Worm (Caenorhabditis elegans) whole organism, young adult: ENCODE results near the gene C08E3.13.

ENCODE experiments used
- B0035.1 ChIP-seq: sonication (generic microtip); optimal IDR thresholded peaks from 2 replicates; lab custom pipeline; 2016; ENCODE audit warnings: missing genetic modification characterization, mild to moderate bottlenecking, missing compliant biosample characterization, missing genotype, missing genetic modification reagents
- B0336.3 ChIP-seq: fragments of 200-800 bp; sonication (Bioruptor generic); IDR thresholded peaks from 2 replicates; pipeline ENCODE4 v1.3.6; 2022; ENCODE audit warnings: missing genetic modification characterization, missing compliant biosample characterization
- F52B5.7 ChIP-seq: sonication (generic microtip); optimal IDR thresholded peaks from 2 replicates; lab custom pipeline; 2016; ENCODE audit warnings: mild to moderate bottlenecking, missing genetic modification characterization, missing compliant biosample characterization
- akir-1 ChIP-seq: fragments of 200-800 bp; sonication (Bioruptor generic); optimal IDR thresholded peaks from 2 replicates; lab custom pipeline; 2018; ENCODE audit warnings: mild to moderate bottlenecking, missing genetic modification characterization, moderate library complexity, missing compliant biosample characterization
- ama-1 ChIP-seq, 3 experiments: fragments of 150-350 bp in 1 of 3; sonication (generic microtip) in 2 of 3; optimal IDR thresholded peaks; 2 replicates each; lab custom pipeline; 2014 to 2018; ENCODE audit warnings: missing biosample characterization in 2 of 3, missing genetic modification characterization in 2 of 3, missing genetic modification reagents in 2 of 3
- attf-3 ChIP-seq: fragments of 200-800 bp; sonication (Bioruptor generic); conservative IDR thresholded peaks from 2 replicates; pipeline ENCODE4 v1.3.6; 2022; ENCODE audit warnings: missing genetic modification reagents, missing genetic modification characterization, missing compliant biosample characterization
- efl-1 ChIP-seq: fragments of 150-350 bp; optimal IDR thresholded peaks from 2 replicates; lab custom pipeline; 2014; ENCODE audit warnings: missing biosample characterization, missing genetic modification reagents, missing genetic modification characterization
- hrde-1 ChIP-seq: sonication (generic microtip); optimal IDR thresholded peaks from 2 replicates; lab custom pipeline; 2016; ENCODE audit warnings: missing genetic modification characterization, mild to moderate bottlenecking, missing compliant biosample characterization, moderate library complexity, missing genotype, missing genetic modification reagents, borderline replicate concordance
- let-607 ChIP-seq, 2 experiments: fragments of 200-800 bp in 1 of 2; sonication (Bioruptor generic) in 1 of 2; sonication (generic microtip) in 1 of 2; optimal IDR thresholded peaks; 2 replicates each; lab custom pipeline; 2016 to 2018; ENCODE audit warnings: mild to moderate bottlenecking in 2 of 2, missing compliant biosample characterization in 2 of 2, missing genetic modification characterization in 2 of 2, moderate library complexity in 2 of 2, missing genotype in 1 of 2
- lin-54 ChIP-seq: fragments of 200-800 bp; sonication (Bioruptor generic); optimal IDR thresholded peaks from 2 replicates; lab custom pipeline; 2018; ENCODE audit warnings: mild to moderate bottlenecking, missing genetic modification characterization, missing compliant biosample characterization
- nfya-1 ChIP-seq: sonication (generic microtip); optimal IDR thresholded peaks from 2 replicates; lab custom pipeline; 2017; ENCODE audit warnings: antibody characterized with exemption, missing compliant biosample characterization, missing genetic modification characterization, borderline replicate concordance; ENCODE audit not compliant: insufficient read depth
- pha-4 ChIP-seq: fragments of 150-350 bp; sonication (generic microtip); optimal IDR thresholded peaks from 2 replicates; lab custom pipeline; 2014; ENCODE audit warnings: missing biosample characterization, missing genetic modification reagents, missing genetic modification characterization
- rcor-1 ChIP-seq: fragments of 200-800 bp; sonication (Bioruptor generic); IDR thresholded peaks from 2 replicates; pipeline ENCODE4 v1.3.6; 2022; ENCODE audit warnings: missing genetic modification reagents, missing genetic modification characterization, missing compliant biosample characterization
- sdz-38 ChIP-seq: sonication (generic microtip); optimal IDR thresholded peaks from 2 replicates; lab custom pipeline; 2016; ENCODE audit warnings: missing genotype, missing genetic modification characterization, missing compliant biosample characterization

DNA sequence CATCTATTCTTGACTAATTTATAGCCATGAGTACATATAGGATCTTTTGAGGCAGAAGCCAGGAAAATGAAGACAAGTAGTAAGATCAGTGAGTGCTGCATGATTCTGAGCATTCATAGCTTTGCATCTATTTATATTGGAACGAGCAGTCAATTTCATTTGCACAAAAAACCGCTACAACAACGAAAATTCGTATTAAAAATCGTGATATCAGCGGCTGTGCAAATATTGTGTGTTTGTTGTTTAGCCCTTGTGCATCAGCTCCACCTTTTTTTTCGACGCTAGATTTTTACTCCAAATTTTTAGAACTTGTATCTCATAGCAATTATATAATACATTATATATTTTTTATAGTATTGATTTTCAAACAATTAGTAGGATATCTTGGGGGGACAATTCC, 48.0 kb downstream of the C08E3.13 start, which contains the start of gene clec-21:
- TF ChIP-seq sdz-38 (tag; lab: Kevin White, UChicago) (no peak), ama-1 (optimal IDR thresholded peaks at IDR 0.05; lab: Kevin White, UChicago) (no peak), ama-1 (GFP tag; optimal IDR thresholded peaks at IDR 0.05; lab: Kevin White, UChicago) (no peak), hrde-1 (tag; lab: Kevin White, UChicago) (no peak), pha-4 (tag; lab: Kevin White, UChicago) (no peak), lin-54 (no peak), nfya-1 (tag; lab: Kevin White, UChicago) (no peak), B0336.3 (no peak), attf-3 (GFP tag; lab: Robert Waterston, UW) (no peak), F52B5.7 (tag; lab: Kevin White, UChicago) (no peak), B0035.1 (tag; lab: Kevin White, UChicago) (no peak), efl-1 (GFP tag; lab: Kevin White, UChicago) (no peak), let-607 (tag; optimal IDR thresholded peaks at IDR 0.05; lab: Kevin White, UChicago) (no peak), rcor-1 (GFP tag; lab: Robert Waterston, UW) (no peak), akir-1 (GFP tag; lab: Kevin White, UChicago) (no peak)
